Worm (Caenorhabditis elegans) whole organism, L2 larva: ENCODE measurements around the gene cbs-1.

Source experiments
- F13H6.1 ChIP-seq: sonication (generic microtip); optimal IDR thresholded peaks from 2 replicates; lab custom pipeline; 2016; ENCODE audit warnings: missing genetic modification characterization, missing compliant biosample characterization
- R02D3.7 ChIP-seq: fragments of 150-350 bp; optimal IDR thresholded peaks from 2 replicates; lab custom pipeline; 2014; ENCODE audit warnings: missing biosample characterization, missing genetic modification characterization
- ZK546.5 ChIP-seq: sonication (generic microtip); optimal IDR thresholded peaks from 2 replicates; lab custom pipeline; 2017; ENCODE audit warnings: missing biosample characterization, missing genetic modification characterization
- blmp-1 ChIP-seq: sonication (generic microtip); optimal IDR thresholded peaks from 2 replicates; lab custom pipeline; 2017; ENCODE audit warnings: missing genetic modification characterization, mild to moderate bottlenecking, missing compliant biosample characterization, antibody characterized with exemption, moderate library complexity; ENCODE audit not compliant: insufficient read depth
- egl-27 ChIP-seq: sonication (generic microtip); optimal IDR thresholded peaks from 3 replicates; lab custom pipeline; 2017; ENCODE audit warnings: missing biosample characterization, missing genetic modification reagents, missing genetic modification characterization
- lsy-2 ChIP-seq, 2 experiments: fragments of 150-350 bp in 1 of 2; sonication (generic microtip) in 1 of 2; optimal IDR thresholded peaks; 2 replicates each; lab custom pipeline; 2014 to 2017; ENCODE audit warnings: missing biosample characterization in 2 of 2, missing genetic modification characterization in 2 of 2
- mab-5 ChIP-seq: fragments of 150-350 bp; optimal IDR thresholded peaks from 2 replicates; lab custom pipeline; 2014; ENCODE audit warnings: missing biosample characterization, missing genetic modification characterization
- mbf-1 ChIP-seq: sonication (generic microtip); optimal IDR thresholded peaks from 2 replicates; lab custom pipeline; 2017; ENCODE audit warnings: missing biosample characterization, missing genetic modification characterization
- nhr-11 ChIP-seq: fragments of 150-350 bp; optimal IDR thresholded peaks from 2 replicates; lab custom pipeline; 2014; ENCODE audit warnings: missing biosample characterization, missing genetic modification characterization
- nhr-12 ChIP-seq: fragments of 150-350 bp; optimal IDR thresholded peaks from 2 replicates; lab custom pipeline; 2014; ENCODE audit warnings: missing biosample characterization, missing genetic modification characterization
- nhr-77 ChIP-seq: fragments of 150-350 bp; optimal IDR thresholded peaks from 2 replicates; lab custom pipeline; 2014; ENCODE audit warnings: missing biosample characterization, missing genetic modification characterization
- unc-39 ChIP-seq: fragments of 150-350 bp; optimal IDR thresholded peaks from 2 replicates; lab custom pipeline; 2014; ENCODE audit warnings: missing biosample characterization, missing genetic modification characterization
- unc-62 ChIP-seq: fragments of 150-350 bp; optimal IDR thresholded peaks from 2 replicates; lab custom pipeline; 2014; ENCODE audit warnings: missing biosample characterization, missing genetic modification reagents, missing genetic modification characterization
- ztf-11 ChIP-seq: sonication (generic microtip); optimal IDR thresholded peaks from 2 replicates; lab custom pipeline; 2017; ENCODE audit warnings: missing biosample characterization, missing genetic modification characterization

DNA sequence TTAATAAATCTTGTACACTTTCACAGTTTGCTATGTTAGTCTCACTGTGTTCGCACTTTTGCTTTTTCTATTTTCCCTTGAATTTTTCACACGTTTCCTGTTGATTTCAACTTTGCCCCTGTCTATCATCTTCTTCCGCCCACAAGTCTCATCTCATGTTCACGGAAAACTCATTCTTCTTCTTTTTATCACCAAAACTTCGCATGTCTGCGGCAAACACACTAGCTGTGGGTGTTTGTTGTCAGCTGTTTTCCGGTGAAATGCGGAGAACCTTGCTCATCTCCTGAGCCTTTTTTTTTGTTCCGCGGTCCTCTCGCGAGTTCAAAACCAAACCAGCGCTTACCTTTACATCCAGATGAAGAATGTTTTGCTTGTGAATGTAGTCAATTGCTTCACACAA lies 14.4 kb downstream of the cbs-1 start:
- TF ChIP-seq blmp-1 (no peak), nhr-77 (tag; lab: Kevin White, UChicago) (no peak), mab-5 (tag; lab: Kevin White, UChicago) (no peak), egl-27 (tag; lab: Kevin White, UChicago) (no peak), unc-39 (no peak), mbf-1 (tag; lab: Kevin White, UChicago) (no peak), nhr-12 (tag; lab: Kevin White, UChicago) (no peak), F13H6.1 (tag; lab: Kevin White, UChicago) (peak; percentile 45), lsy-2 (tag; optimal IDR thresholded peaks at IDR 0.05; lab: Kevin White, UChicago) (no peak), ZK546.5 (no peak), nhr-11 (tag; lab: Kevin White, UChicago) (no peak), R02D3.7 (no peak), ztf-11 (no peak), unc-62 (no peak)
